Fruit fly (Drosophila melanogaster): ENCODE data around the gene CG31156.

The CG31156 gene

DNA sequence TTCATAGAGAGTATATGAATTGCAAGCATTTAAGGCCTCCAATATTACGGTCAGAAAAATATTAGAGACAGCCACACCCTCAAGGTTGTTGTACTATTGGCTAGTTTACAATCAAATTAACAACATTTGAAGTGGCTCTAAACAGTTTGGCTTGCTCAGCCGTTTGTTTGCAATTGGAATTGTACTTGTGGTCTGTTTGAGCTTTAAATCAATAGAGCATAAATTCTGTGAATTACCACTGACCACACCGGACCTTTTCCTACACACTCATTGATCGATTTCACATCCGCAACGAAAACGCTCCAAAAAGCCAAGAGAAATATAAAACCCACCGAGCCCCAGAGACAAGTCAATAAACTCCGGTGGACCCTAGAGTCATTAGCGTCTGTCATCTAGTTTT is 39.9 kb downstream of the CG31156 start (continued):
- TF ChIP-seq cato (GFP tag; optimal IDR thresholded peaks at IDR 0.05; ENCODE audit: borderline replicate concordance) (no peak), CG17829 (tag; optimal IDR thresholded peaks at IDR 0.05) (no peak), jumu (GFP tag; optimal IDR thresholded peaks at IDR 0.05) (no peak), CG3847 (GFP tag; IDR thresholded peaks at IDR 0.05) (no peak), wek (GFP tag; optimal IDR thresholded peaks at IDR 0.05) (peak; percentile 58), NFAT (GFP tag; IDR thresholded peaks at IDR 0.05) (no peak), CG4328 (GFP tag; optimal IDR thresholded peaks at IDR 0.05) (no peak), CG6813 (GFP tag; optimal IDR thresholded peaks at IDR 0.05) (peak; percentile 25), CG15011 (GFP tag; optimal IDR thresholded peaks at IDR 0.05) (no peak), Fer3 (tag; optimal IDR thresholded peaks at IDR 0.05) (peak; percentile 2), CG11696 (GFP tag; IDR thresholded peaks at IDR 0.05) (no peak), Vsx1 (GFP tag; optimal IDR thresholded peaks at IDR 0.05) (peak; percentile 14), sqz (GFP tag; optimal IDR thresholded peaks at IDR 0.05) (no peak), CG13123 (GFP tag; optimal IDR thresholded peaks at IDR 0.05) (no peak), danr (GFP tag; IDR thresholded peaks at IDR 0.05) (no peak), CG10565 (GFP tag; optimal IDR thresholded peaks at IDR 0.05) (no peak), otp (GFP tag; IDR thresholded peaks at IDR 0.05) (peak; percentile 78), CG32532 (GFP tag; IDR thresholded peaks at IDR 0.05) (no peak), CG12769 (tag; optimal IDR thresholded peaks at IDR 0.05) (peak; percentile 6), Med (GFP tag) (peak; percentile 75), CrebB (tag; optimal IDR thresholded peaks at IDR 0.05) (peak; percentile 35), Bteb2 (GFP tag; optimal IDR thresholded peaks at IDR 0.05) (no peak), CG4820 (GFP tag; optimal IDR thresholded peaks at IDR 0.05) (no peak), CG4707 (GFP tag; optimal IDR thresholded peaks at IDR 0.05) (peak; percentile 25), trh (GFP tag; optimal IDR thresholded peaks at IDR 0.05) (no peak), Optix (GFP tag; IDR thresholded peaks at IDR 0.05) (no peak), vfl (GFP tag; optimal IDR thresholded peaks at IDR 0.05) (no peak), pzg (GFP tag; optimal IDR thresholded peaks at IDR 0.05) (no peak), CG31388 (GFP tag; optimal IDR thresholded peaks at IDR 0.05) (no peak), fd96Cb (tag; optimal IDR thresholded peaks at IDR 0.05) (no peak), CG11093 (GFP tag; IDR thresholded peaks at IDR 0.05) (no peak), CG12391 (tag; optimal IDR thresholded peaks at IDR 0.05) (no peak), Neu2 (GFP tag; optimal IDR thresholded peaks at IDR 0.05; ENCODE audit: borderline replicate concordance) (no peak), nau (GFP tag; optimal IDR thresholded peaks at IDR 0.05) (peak; percentile 2), GATAe (GFP tag; conservative IDR thresholded peaks at IDR 0.05) (no peak), CG12104 (GFP tag; optimal IDR thresholded peaks at IDR 0.05) (no peak), Sox102F (GFP tag; optimal IDR thresholded peaks at IDR 0.05) (no peak), CG33557 (GFP tag; optimal IDR thresholded peaks at IDR 0.05) (peak; percentile 22), CG17361 (GFP tag; IDR thresholded peaks at IDR 0.05) (no peak), tup (GFP tag; optimal IDR thresholded peaks at IDR 0.05) (no peak), CG17359 (tag; optimal IDR thresholded peaks at IDR 0.05) (peak; percentile 39), run (tag; optimal IDR thresholded peaks at IDR 0.05) (no peak), Rx (GFP tag; IDR thresholded peaks at IDR 0.05) (no peak), Sox100B (GFP tag; optimal IDR thresholded peaks at IDR 0.05) (peak; percentile 22), bsh (GFP tag; optimal IDR thresholded peaks at IDR 0.05) (peak in 1 of 2 experiments; percentile 2), CG2875 (GFP tag; optimal IDR thresholded peaks at IDR 0.05) (peak; percentile 3), Poxn (GFP tag; IDR thresholded peaks at IDR 0.05) (no peak), dm (GFP tag; optimal IDR thresholded peaks at IDR 0.05) (no peak), klu (GFP tag; IDR thresholded peaks at IDR 0.05) (no peak), seq (GFP tag; IDR thresholded peaks at IDR 0.05) (no peak; the same call in 1 of the 2 replicates), CG12236 (GFP tag; optimal IDR thresholded peaks at IDR 0.05) (no peak)
